Worm (Caenorhabditis elegans) whole organism, midembryonic: ENCODE data around the gene C07A9.9.

ENCODE experiments used
- T22C8.4 ChIP-seq: fragments of 200-800 bp; sonication (Bioruptor generic); IDR thresholded peaks from 2 replicates; pipeline ENCODE4 v1.3.6; 2022; ENCODE audit warnings: missing genetic modification characterization, missing compliant biosample characterization
- cog-1 ChIP-seq: sonication (generic microtip); optimal IDR thresholded peaks from 2 replicates; lab custom pipeline; 2016; ENCODE audit warnings: missing genetic modification characterization, missing compliant biosample characterization
- flt-1 ChIP-seq: fragments of 200-800 bp; sonication (Bioruptor generic); IDR thresholded peaks from 2 replicates; pipeline ENCODE4 v1.3.6; 2022; ENCODE audit warnings: missing genetic modification characterization, missing compliant biosample characterization
- klf-2 ChIP-seq: fragments of 200-800 bp; sonication (Bioruptor generic); conservative IDR thresholded peaks from 2 replicates; pipeline ENCODE4 v1.3.6; 2022; ENCODE audit warnings: missing genetic modification reagents, missing genetic modification characterization, missing compliant biosample characterization
- med-1 ChIP-seq: sonication (generic microtip); optimal IDR thresholded peaks from 2 replicates; lab custom pipeline; 2017; ENCODE audit warnings: missing genetic modification characterization, mild to moderate bottlenecking, missing compliant biosample characterization, antibody characterized with exemption, missing genetic modification reagents; ENCODE audit not compliant: insufficient read depth
- ref-1 ChIP-seq: fragments of 200-800 bp; sonication (Bioruptor generic); conservative IDR thresholded peaks from 2 replicates; pipeline ENCODE4 v1.3.6; 2022; ENCODE audit warnings: missing genetic modification reagents, missing genetic modification characterization, missing compliant biosample characterization
- tab-1 ChIP-seq: fragments of 200-800 bp; sonication (Bioruptor generic); IDR thresholded peaks from 2 replicates; pipeline ENCODE4 v1.3.6; 2022; ENCODE audit warnings: missing genetic modification characterization, missing compliant biosample characterization
- ztf-23 ChIP-seq: fragments of 200-800 bp; sonication (Bioruptor generic); IDR thresholded peaks from 2 replicates; pipeline ENCODE4 v1.3.6; 2022; ENCODE audit warnings: missing genetic modification reagents, missing genetic modification characterization, missing compliant biosample characterization
- ztf-29 ChIP-seq: fragments of 200-800 bp; sonication (Bioruptor generic); IDR thresholded peaks from 2 replicates; pipeline ENCODE4 v1.3.6; 2022; ENCODE audit warnings: missing genetic modification reagents, missing genetic modification characterization, missing compliant biosample characterization

Gene C07A9.9

DNA sequence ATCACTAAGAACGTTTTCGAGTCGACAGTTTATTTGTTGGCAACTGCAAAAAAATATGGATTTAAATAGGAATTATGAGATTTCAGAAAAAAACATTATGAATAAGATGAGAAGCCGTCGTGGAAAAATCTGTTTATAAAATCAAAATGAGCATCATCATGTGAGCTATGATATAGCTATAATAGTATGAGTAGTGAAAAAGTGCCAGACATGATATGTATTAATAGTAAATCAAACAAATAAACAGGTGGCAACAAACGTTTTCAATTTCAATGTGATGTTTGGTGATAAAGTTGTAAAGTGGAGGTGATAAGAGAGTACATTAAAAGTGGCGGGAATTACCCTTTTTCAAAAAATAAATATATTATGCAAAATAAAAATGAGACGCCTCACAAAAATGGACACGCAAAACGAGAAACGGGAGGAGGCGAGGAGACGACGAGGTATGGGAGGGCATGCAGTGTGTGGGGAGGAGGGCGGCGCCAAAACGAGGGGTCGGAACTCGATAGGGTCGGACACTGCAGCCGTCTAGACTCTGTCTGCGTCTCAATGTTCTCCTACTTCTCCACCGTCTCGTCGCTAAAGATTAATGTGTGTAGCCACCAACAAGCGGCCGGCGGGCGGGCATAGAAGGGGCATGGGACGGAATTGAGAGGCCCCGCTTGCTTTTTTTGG is at the start of gene C07A9.9:
Gene C07A9.9, minus strand, starts transcription at position 51 of the 675 bp plus-strand sequence.
- no peak for TF ChIP-seq T22C8.4 (GFP tag; lab: Robert Waterston, UW)
- TF ChIP-seq ref-1 (GFP tag; lab: Robert Waterston, UW) = no peak
- TF ChIP-seq klf-2 (GFP tag; lab: Robert Waterston, UW) = no peak
- peak; percentile 76; the same call in 1 of the 2 replicates for TF ChIP-seq tab-1 (GFP tag; lab: Robert Waterston, UW)
- TF ChIP-seq cog-1 (tag; lab: Kevin White, UChicago) = no peak
- no peak for TF ChIP-seq med-1
- TF ChIP-seq flt-1 (GFP tag; lab: Robert Waterston, UW) = no peak
- TF ChIP-seq ztf-23 (GFP tag; lab: Robert Waterston, UW) = no peak
- 0 out of 2 replicates have a peak, but pooled peaks have one; percentile 25 for TF ChIP-seq ztf-29 (GFP tag; lab: Robert Waterston, UW)

DNA sequence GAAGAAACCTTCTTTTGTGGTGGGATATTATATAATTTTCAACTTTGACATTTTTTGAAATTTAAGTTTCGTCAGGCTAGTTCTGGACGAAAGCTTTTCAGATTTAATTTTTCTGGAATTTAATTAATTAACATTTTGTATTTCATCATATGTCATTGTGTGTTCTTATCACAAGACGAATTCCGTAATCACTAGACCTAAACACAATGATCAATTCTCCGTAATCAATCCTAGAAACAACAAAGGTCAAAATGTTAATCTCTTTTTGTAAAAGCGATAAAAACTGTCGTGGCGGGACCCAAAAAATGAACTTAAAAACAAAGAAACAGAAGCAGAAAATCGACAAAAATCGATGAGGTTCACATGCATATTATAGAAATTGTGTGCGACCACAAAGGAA is 47.3 kb upstream of the C07A9.9 start:
- no peak for TF ChIP-seq med-1
- no peak for TF ChIP-seq klf-2 (GFP tag; lab: Robert Waterston, UW)
- no peak for TF ChIP-seq flt-1 (GFP tag; lab: Robert Waterston, UW)
- no peak for TF ChIP-seq tab-1 (GFP tag; lab: Robert Waterston, UW)
- no peak for TF ChIP-seq ztf-29 (GFP tag; lab: Robert Waterston, UW)
- TF ChIP-seq ref-1 (GFP tag; lab: Robert Waterston, UW) = no peak
- no peak for TF ChIP-seq T22C8.4 (GFP tag; lab: Robert Waterston, UW)
- TF ChIP-seq ztf-23 (GFP tag; lab: Robert Waterston, UW) = no peak
- no peak for TF ChIP-seq cog-1 (tag; lab: Kevin White, UChicago)

ce11 chrIII:9713862-9714261 is 46.4 kb upstream of the C07A9.9 start, which contains the start of gene ncx-6:
TSS of gene ncx-6 (minus strand) at chrIII:9713949.
- TF ChIP-seq tab-1 (GFP tag; lab: Robert Waterston, UW) = no peak
- TF ChIP-seq ztf-23 (GFP tag; lab: Robert Waterston, UW) = no peak
- no peak for TF ChIP-seq ztf-29 (GFP tag; lab: Robert Waterston, UW)
- TF ChIP-seq klf-2 (GFP tag; lab: Robert Waterston, UW) = no peak
- TF ChIP-seq T22C8.4 (GFP tag; lab: Robert Waterston, UW) = no peak
- TF ChIP-seq ref-1 (GFP tag; lab: Robert Waterston, UW) = no peak

DNA sequence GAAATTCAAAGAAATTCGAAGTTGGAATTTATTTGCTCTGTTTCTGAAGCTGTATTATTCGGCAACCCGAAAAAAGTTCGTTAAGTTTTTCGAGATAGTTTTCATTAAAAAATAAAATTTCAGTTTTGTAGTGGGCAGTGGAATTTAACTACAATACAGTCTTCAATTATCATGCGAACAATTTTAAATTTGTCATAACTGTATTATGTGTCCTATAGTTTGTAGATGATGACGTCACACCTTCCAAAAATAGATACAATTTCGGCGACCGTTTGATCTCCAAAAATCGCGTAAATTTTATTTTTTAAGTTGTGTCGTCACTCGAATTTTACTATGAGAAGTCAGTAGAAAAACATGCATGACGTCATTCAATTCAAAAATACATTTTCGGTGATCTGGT is 45.7 kb upstream of the C07A9.9 start:
- TF ChIP-seq flt-1 (GFP tag; lab: Robert Waterston, UW) (no peak), ref-1 (GFP tag; lab: Robert Waterston, UW) (no peak), tab-1 (GFP tag; lab: Robert Waterston, UW) (no peak), klf-2 (GFP tag; lab: Robert Waterston, UW) (no peak), ztf-23 (GFP tag; lab: Robert Waterston, UW) (no peak), med-1 (no peak), T22C8.4 (GFP tag; lab: Robert Waterston, UW) (no peak), cog-1 (tag; lab: Kevin White, UChicago) (no peak), ztf-29 (GFP tag; lab: Robert Waterston, UW) (no peak)

DNA sequence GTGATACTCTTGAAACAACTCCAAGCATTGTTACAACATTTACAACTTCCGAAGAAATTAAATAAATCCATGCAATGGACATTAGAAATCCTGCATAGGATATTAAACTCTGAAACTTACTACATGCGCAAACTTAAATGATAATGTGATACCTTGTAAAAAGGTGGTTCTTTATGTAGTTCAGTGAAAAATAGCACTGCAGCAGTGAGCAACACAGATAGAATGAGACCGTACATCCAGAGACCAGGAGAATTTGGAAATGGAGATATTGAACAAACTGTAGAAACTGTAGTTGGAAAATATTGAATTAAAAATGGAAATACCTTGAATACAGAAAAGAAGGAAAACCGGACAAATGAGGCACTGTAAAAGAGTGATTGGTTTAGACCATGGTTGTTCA is 43.7 kb upstream of the C07A9.9 start:
- TF ChIP-seq ztf-29 (GFP tag; lab: Robert Waterston, UW) (no peak), flt-1 (GFP tag; lab: Robert Waterston, UW) (no peak), ref-1 (GFP tag; lab: Robert Waterston, UW) (no peak), med-1 (no peak)

DNA sequence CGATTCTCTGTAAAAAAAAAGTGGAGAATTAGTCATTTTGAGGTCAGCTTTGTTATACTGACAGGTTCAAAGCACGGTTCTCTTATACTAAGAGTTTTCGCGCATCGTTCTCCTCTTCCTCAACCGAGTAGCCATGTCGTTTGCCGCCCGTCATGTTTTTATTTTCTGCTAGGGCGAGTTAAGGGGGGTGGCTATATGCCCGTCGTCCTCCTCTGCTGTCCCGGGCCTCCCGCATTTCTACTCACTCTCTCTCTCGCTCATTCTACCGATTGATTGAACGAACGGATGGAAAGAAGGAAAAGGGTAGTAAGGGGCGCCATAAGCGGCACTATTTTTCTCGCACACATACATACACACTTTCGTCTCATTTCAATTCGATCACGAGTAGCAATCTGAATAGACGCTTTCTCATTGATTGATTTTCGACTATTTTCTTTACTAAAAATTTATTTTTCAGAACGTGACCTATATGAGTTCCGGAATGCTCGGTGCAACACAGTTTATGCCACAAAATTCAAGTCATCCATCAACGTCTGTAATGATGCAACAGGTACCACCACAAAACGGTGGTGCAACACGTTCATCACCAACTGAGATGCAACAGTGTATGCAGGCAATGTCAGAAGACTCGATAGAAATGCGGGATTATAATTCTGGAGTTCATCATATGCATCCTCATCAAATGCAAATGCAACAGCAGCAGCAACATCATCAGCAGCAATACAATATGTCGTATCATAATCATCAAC is 37.9 kb upstream of the C07A9.9 start:
- TF ChIP-seq tab-1 (GFP tag; lab: Robert Waterston, UW) (no peak), ztf-29 (GFP tag; lab: Robert Waterston, UW) (no peak)

DNA sequence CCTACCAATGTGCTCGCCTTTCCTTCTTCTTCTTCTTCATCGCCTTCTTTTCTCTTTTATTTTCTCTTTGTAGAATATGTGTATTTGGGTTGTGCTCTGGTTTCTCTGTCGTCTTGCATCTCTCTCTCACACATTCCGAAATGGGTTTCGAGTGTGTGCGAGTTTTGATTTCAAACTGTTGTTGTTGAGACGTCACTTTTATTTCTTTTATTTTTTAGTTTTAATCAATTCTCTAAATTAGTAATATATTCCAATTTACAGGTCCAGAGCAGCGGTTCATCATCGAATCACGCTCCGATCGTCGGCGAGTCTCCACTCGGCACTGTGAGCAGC is 37.1 kb upstream of the C07A9.9 start:
- TF ChIP-seq klf-2 (GFP tag; lab: Robert Waterston, UW) (no peak), ztf-23 (GFP tag; lab: Robert Waterston, UW) (no peak), med-1 (no peak), flt-1 (GFP tag; lab: Robert Waterston, UW) (no peak), T22C8.4 (GFP tag; lab: Robert Waterston, UW) (no peak), ref-1 (GFP tag; lab: Robert Waterston, UW) (no peak), cog-1 (tag; lab: Kevin White, UChicago) (no peak), tab-1 (GFP tag; lab: Robert Waterston, UW) (no peak), ztf-29 (GFP tag; lab: Robert Waterston, UW) (no peak)

DNA sequence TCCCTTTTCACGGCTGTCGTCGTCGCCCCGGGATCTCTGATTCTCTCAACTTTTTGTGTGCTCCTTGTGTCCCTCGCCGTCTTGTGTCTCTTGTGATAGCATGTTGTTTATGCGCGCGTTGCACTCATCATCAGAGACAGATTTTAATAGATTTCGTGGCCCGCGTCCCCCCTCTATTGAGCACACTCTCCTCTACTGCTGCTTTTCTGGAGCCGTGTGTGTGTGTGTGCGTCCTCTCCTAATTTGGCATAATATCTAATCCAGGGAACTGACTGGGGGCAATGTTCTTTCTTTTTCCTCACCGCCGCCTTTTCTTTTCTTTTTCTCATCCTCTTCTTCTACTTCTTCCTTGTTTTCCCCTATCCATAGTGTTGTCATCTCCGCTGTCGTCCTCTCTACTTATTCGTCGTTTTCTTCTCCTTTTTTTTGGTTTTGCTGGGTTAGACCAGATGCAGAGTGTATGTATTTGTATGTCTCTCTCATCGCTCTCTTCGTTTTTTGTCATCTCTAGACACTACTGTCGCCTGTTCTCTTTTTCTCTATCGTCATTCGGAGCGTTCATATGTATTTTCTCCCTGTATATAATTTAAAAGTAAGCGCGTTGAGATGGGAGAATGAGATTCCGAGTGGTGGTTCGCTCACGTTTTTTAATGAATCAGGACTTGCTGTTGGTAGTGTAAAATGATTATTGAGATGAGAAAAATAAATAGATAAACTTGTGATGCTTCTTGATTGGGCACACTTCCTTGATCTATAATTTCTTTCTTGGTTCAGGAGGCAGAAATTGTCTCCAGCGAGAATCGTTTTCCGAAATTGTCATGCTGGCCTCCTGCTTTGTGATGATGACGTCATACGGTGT is 36.5 kb upstream of the C07A9.9 start:
- TF ChIP-seq ref-1 (GFP tag; lab: Robert Waterston, UW) = no peak
- no peak for TF ChIP-seq tab-1 (GFP tag; lab: Robert Waterston, UW)
- TF ChIP-seq ztf-23 (GFP tag; lab: Robert Waterston, UW) = 0 out of 2 replicates have a peak, but pooled peaks have one; percentile 57
- TF ChIP-seq cog-1 (tag; lab: Kevin White, UChicago) = peak; percentile 64
